Worm (Caenorhabditis elegans): ENCODE results near the gene R09H10.5.

DNA sequence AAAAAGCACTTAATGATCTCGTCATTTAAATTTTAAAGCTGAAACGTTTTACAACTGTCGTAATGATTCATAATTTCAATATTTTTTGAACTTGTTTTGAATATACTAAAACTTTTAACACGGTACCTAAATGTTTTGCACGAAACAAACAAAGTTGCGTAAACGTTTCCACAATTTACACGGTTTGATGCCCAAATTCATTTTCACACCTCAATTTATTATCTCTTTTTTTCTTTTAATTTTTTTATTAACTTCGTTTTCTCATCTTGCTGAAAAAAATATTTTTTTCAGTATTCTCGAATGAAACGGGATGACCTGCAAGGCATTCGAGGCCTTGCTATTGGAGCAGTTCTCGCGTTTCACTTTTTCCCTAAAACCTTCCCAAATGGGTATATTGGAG is 44.4 kb downstream of the R09H10.5 start, which contains the start of gene oac-8:
- TF ChIP-seq fkh-10 (GFP tag; optimal IDR thresholded peaks at IDR 0.05) (no peak), hlh-6 (tag; optimal IDR thresholded peaks at IDR 0.05) (no peak), nhr-11 (tag; optimal IDR thresholded peaks at IDR 0.05) (no peak), unc-86 (tag; optimal IDR thresholded peaks at IDR 0.05) (no peak), hlh-8 (tag; optimal IDR thresholded peaks at IDR 0.05) (no peak), ceh-19 (GFP tag; optimal IDR thresholded peaks at IDR 0.05) (no peak), madf-2 (tag; optimal IDR thresholded peaks at IDR 0.05) (no peak), dve-1 (tag; optimal IDR thresholded peaks at IDR 0.05) (no peak)
